Worm (Caenorhabditis elegans): ENCODE measurements around the gene mtl-1.

DNA sequence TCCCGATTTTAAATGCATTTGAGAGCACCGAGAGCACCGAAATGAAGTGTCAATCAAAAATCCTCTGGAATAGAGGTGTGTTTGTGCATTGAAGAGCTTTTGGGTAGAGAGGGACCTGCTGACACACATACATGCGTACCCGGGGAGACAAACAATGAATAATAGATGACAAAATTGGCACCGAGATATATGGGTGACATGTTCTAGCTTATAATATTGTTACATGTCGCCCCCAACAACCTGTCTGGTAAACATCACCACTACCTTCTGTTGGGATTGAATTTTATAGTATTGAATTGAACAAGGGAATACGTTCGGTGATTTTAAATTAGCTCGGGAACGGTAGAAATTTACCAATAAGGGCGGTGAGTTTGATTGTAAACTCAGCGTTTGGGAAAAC, 7.9 kb downstream of the mtl-1 start:
- no peak for TF ChIP-seq ama-1 (optimal IDR thresholded peaks at IDR 0.05)
- no peak for TF ChIP-seq aly-1 (tag; optimal IDR thresholded peaks at IDR 0.05)
- TF ChIP-seq pes-1 (GFP tag; IDR thresholded peaks at IDR 0.05), result no peak
- TF ChIP-seq F13C5.2 (tag; optimal IDR thresholded peaks at IDR 0.05), result no peak
- TF ChIP-seq tbx-11 (GFP tag; IDR thresholded peaks at IDR 0.05), result no peak
- no peak for TF ChIP-seq tra-4 (tag; optimal IDR thresholded peaks at IDR 0.05)
- TF ChIP-seq hnd-1 (tag; optimal IDR thresholded peaks at IDR 0.05), result no peak
- TF ChIP-seq sea-1 (GFP tag; conservative IDR thresholded peaks at IDR 0.05), result no peak
- no peak for TF ChIP-seq ets-7 (tag; optimal IDR thresholded peaks at IDR 0.05)
- TF ChIP-seq ceh-36 (tag; optimal IDR thresholded peaks at IDR 0.05), result no peak
- no peak for TF ChIP-seq flt-1 (GFP tag; IDR thresholded peaks at IDR 0.05)
- TF ChIP-seq tbx-37 (GFP tag; conservative IDR thresholded peaks at IDR 0.05), result no peak

Data from whole organism, early embryonic.